Worm (Caenorhabditis elegans) whole organism, L1 larva: ENCODE measurements around the gene H40L08.3.

Experiments used
- fos-1 ChIP-seq: fragments of 150-350 bp; optimal IDR thresholded peaks from 2 replicates; lab custom pipeline; 2014; ENCODE audit warnings: missing biosample characterization, missing genetic modification characterization
- grh-1 ChIP-seq: fragments of 200-800 bp; sonication (Bioruptor generic); IDR thresholded peaks from 2 replicates; pipeline ENCODE4 v1.3.6; 2022; ENCODE audit warnings: missing genetic modification reagents, missing genetic modification characterization, missing compliant biosample characterization
- nhr-11 ChIP-seq: fragments of 150-350 bp; optimal IDR thresholded peaks from 2 replicates; lab custom pipeline; 2014; ENCODE audit warnings: missing biosample characterization, missing genetic modification characterization
- nhr-47 ChIP-seq: sonication (generic microtip); optimal IDR thresholded peaks from 2 replicates; lab custom pipeline; 2016; ENCODE audit warnings: mild to moderate bottlenecking, missing genetic modification characterization, moderate library complexity, missing compliant biosample characterization
- unc-62 ChIP-seq: fragments of 150-350 bp; optimal IDR thresholded peaks from 2 replicates; lab custom pipeline; 2014; ENCODE audit warnings: missing biosample characterization, missing genetic modification reagents, missing genetic modification characterization

DNA sequence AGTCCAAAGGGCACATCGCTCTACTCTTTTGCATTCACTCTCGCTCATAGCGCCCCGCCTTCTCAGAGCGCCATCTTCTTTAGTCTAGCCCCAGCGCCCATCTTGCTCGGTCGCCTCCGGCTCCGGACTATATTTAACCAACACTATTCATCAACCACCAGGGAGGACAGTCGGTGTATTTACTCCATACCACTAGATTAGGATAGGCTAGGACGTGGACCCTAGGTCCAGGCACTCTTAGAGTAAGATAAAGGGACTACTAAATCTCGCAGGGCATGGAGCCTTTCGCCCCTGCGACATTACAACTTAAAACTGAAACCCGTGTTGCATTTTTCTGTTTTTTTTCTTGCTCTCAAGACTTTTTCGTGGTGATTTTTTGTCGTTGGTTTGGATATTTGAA, 28.4 kb downstream of the H40L08.3 start:
- no peak for TF ChIP-seq nhr-47
- no peak for TF ChIP-seq unc-62 (GFP tag; lab: Kevin White, UChicago)
- TF ChIP-seq nhr-11 (tag; lab: Kevin White, UChicago) = no peak
- no peak for TF ChIP-seq fos-1 (tag; lab: Kevin White, UChicago)
- no peak for TF ChIP-seq grh-1 (GFP tag; lab: Robert Waterston, UW)
